Worm (Caenorhabditis elegans) whole organism, mixed stage, embryonic: Measurements from ENCODE around the gene srj-11.

ENCODE experiments used
- blmp-1 ChIP-seq: fragments of 150-350 bp; optimal IDR thresholded peaks from 2 replicates; lab custom pipeline; 2014; ENCODE audit warnings: missing biosample characterization, missing genetic modification characterization
- ceh-39 ChIP-seq: fragments of 150-350 bp; optimal IDR thresholded peaks from 2 replicates; lab custom pipeline; 2014; ENCODE audit warnings: missing biosample characterization, missing genetic modification characterization
- ceh-83 ChIP-seq: fragments of 200-800 bp; sonication (Bioruptor generic); optimal IDR thresholded peaks from 2 replicates; lab custom pipeline; 2018; ENCODE audit warnings: mild to moderate bottlenecking, missing genetic modification characterization, missing compliant biosample characterization
- ces-1 ChIP-seq: fragments of 150-350 bp; optimal IDR thresholded peaks from 2 replicates; lab custom pipeline; 2014; ENCODE audit warnings: missing biosample characterization, missing genetic modification reagents, missing genetic modification characterization
- flh-1 ChIP-seq: fragments of 200-800 bp; sonication (Bioruptor generic); optimal IDR thresholded peaks from 2 replicates; lab custom pipeline; 2018; ENCODE audit warnings: mild to moderate bottlenecking, missing genetic modification characterization, moderate library complexity, missing compliant biosample characterization
- mab-5 ChIP-seq: fragments of 150-350 bp; optimal IDR thresholded peaks from 2 replicates; lab custom pipeline; 2014; ENCODE audit warnings: missing biosample characterization, missing genetic modification characterization
- nhr-12 ChIP-seq: fragments of 150-350 bp; optimal IDR thresholded peaks from 2 replicates; lab custom pipeline; 2014; ENCODE audit warnings: missing biosample characterization, missing genetic modification characterization
- nhr-2 ChIP-seq: fragments of 150-350 bp; optimal IDR thresholded peaks from 2 replicates; lab custom pipeline; 2014; ENCODE audit warnings: missing biosample characterization, missing genetic modification characterization
- nhr-237 ChIP-seq: fragments of 150-350 bp; optimal IDR thresholded peaks from 2 replicates; lab custom pipeline; 2014; ENCODE audit warnings: missing biosample characterization, missing genetic modification characterization
- nhr-28 ChIP-seq: fragments of 150-350 bp; optimal IDR thresholded peaks from 2 replicates; lab custom pipeline; 2014; ENCODE audit warnings: missing biosample characterization, missing genetic modification characterization
- pha-4 ChIP-seq: fragments of 150-350 bp; optimal IDR thresholded peaks from 2 replicates; lab custom pipeline; 2018; ENCODE audit warnings: missing biosample characterization, missing genetic modification reagents, missing genetic modification characterization
- sptf-1 ChIP-seq: sonication (generic microtip); optimal IDR thresholded peaks from 2 replicates; lab custom pipeline; 2017; ENCODE audit warnings: mild to moderate bottlenecking, missing genetic modification characterization, moderate library complexity, missing compliant biosample characterization
- unc-62 ChIP-seq: fragments of 150-350 bp; optimal IDR thresholded peaks from 2 replicates; lab custom pipeline; 2014; ENCODE audit warnings: missing biosample characterization, missing genetic modification reagents, missing genetic modification characterization
- zip-8 ChIP-seq: fragments of 150-350 bp; optimal IDR thresholded peaks from 2 replicates; lab custom pipeline; 2014; ENCODE audit warnings: missing biosample characterization, missing genetic modification characterization

ce11 chrV:3269407-3269806 lies 28.2 kb downstream of the srj-11 start, which contains the start of gene T28A11.19:
- TF ChIP-seq blmp-1 (tag; lab: Kevin White, UChicago) (no peak), flh-1 (GFP tag; lab: Kevin White, UChicago) (no peak), ceh-39 (tag; lab: Kevin White, UChicago) (no peak), nhr-12 (no peak), unc-62 (GFP tag; lab: Kevin White, UChicago) (no peak), ceh-83 (no peak), nhr-28 (tag; lab: Kevin White, UChicago) (no peak), zip-8 (tag; lab: Kevin White, UChicago) (no peak), sptf-1 (no peak), nhr-2 (no peak), nhr-237 (no peak), ces-1 (GFP tag; lab: Kevin White, UChicago) (no peak), mab-5 (no peak), pha-4 (no peak)
